1 fruit fly cellular context compared by ENCODE assay signal in the genomic region with DNA sequence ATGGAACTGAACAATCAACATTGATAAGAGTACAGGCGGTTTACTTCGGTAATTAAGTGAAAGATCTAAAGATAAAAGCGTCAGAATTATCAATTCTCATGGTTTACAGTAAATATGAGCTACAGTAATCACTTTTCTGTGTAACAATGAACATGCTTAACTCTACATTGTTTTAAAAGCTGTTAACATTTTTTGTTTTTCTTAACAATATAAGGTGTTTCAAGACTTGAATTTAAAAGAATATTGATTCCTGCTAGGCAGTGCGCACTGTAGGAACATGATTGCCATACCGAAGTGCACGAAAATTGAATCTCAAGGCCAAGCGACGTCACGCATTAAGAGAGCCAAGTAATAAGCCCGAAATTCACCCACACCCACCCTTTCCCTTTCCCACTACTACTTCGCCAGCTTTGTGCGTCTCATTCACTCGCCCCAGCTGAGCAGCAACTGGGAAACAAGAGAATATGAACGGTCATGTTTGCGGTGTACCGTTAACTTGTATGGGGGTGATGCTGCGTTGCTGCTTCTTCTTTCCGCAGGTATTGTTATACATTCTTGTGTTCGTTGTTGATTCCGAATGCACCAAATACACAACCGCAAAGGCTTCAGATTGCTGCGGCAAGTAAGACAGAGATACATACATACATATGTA.
TF ChIP-seq lines count a peak whose summit lies in the region.

No protein-coding gene starts in this region.

TF ChIP-seq in whole organism, embryonic, 481 proteins besides CTCF, POLR2A, EP300 and RAD21 (continued from another document and continues in another):
- TF ChIP-seq Camta (GFP tag; optimal IDR thresholded peaks at IDR 0.05; lab: Kevin White, UChicago) (peak; percentile 25), HLH54F (GFP tag; optimal IDR thresholded peaks at IDR 0.05; lab: Kevin White, UChicago) (no peak), H2.0 (GFP tag; IDR thresholded peaks at IDR 0.05; lab: Robert Waterston, UW) (peak; percentile 58; the same call in 1 of the 2 replicates), CG17359 (tag; optimal IDR thresholded peaks at IDR 0.05; lab: Kevin White, UChicago) (peak; percentile 62), CG2678 (tag; optimal IDR thresholded peaks at IDR 0.05; lab: Kevin White, UChicago) (peak; percentile 78), Myb (GFP tag; optimal IDR thresholded peaks at IDR 0.05; lab: Kevin White, UChicago) (peak; percentile 17), ssp (GFP tag; IDR thresholded peaks at IDR 0.05; lab: Robert Waterston, UW) (no peak), Blimp-1 (GFP tag; optimal IDR thresholded peaks at IDR 0.05; lab: Kevin White, UChicago) (peak; percentile 60), MESR4 (GFP tag; optimal IDR thresholded peaks at IDR 0.05; lab: Kevin White, UChicago) (no peak), CG34376 (GFP tag; optimal IDR thresholded peaks at IDR 0.05; lab: Kevin White, UChicago) (peak; percentile 21), Bteb2 (GFP tag; optimal IDR thresholded peaks at IDR 0.05; lab: Kevin White, UChicago) (peak; percentile 52), nom (GFP tag; optimal IDR thresholded peaks at IDR 0.05; lab: Kevin White, UChicago) (peak; percentile 5), bigmax (GFP tag; optimal IDR thresholded peaks at IDR 0.05; lab: Kevin White, UChicago) (no peak), CG7372 (GFP tag; IDR thresholded peaks at IDR 0.05; lab: Robert Waterston, UW) (peak; percentile 67; the same call in 1 of the 2 replicates), dysf (GFP tag; IDR thresholded peaks at IDR 0.05; lab: Robert Waterston, UW) (peak; percentile 80), Trl (optimal IDR thresholded peaks at IDR 0.05; lab: Kevin White, UChicago) (no peak), Trl (GFP tag; optimal IDR thresholded peaks at IDR 0.05; lab: Kevin White, UChicago) (no peak), croc (GFP tag; conservative IDR thresholded peaks at IDR 0.05; lab: Robert Waterston, UW) (peak; percentile 43; the same call in 2 of the 3 replicates), sd (tag; optimal IDR thresholded peaks at IDR 0.05; lab: Kevin White, UChicago) (peak; percentile 37), lbe (GFP tag; optimal IDR thresholded peaks at IDR 0.05; lab: Kevin White, UChicago) (peak; percentile 81), CG16813 (GFP tag; IDR thresholded peaks at IDR 0.05; lab: Robert Waterston, UW; ENCODE audit: partially characterized antibody) (no peak), CG8478 (optimal IDR thresholded peaks at IDR 0.05; lab: Kevin White, UChicago) (no peak), dati (GFP tag; IDR thresholded peaks at IDR 0.05; lab: Robert Waterston, UW) (no peak), chif (GFP tag; optimal IDR thresholded peaks at IDR 0.05; lab: Kevin White, UChicago) (peak; percentile 1 to 53), hb (GFP tag; IDR thresholded peaks at IDR 0.05; lab: Robert Waterston, UW; ENCODE audit: partially characterized antibody) (no peak), CG17912 (GFP tag; optimal IDR thresholded peaks at IDR 0.05; lab: Kevin White, UChicago) (no peak), Nf-YB (GFP tag; optimal IDR thresholded peaks at IDR 0.05; lab: Kevin White, UChicago) (no peak), CG7556 (GFP tag; optimal IDR thresholded peaks at IDR 0.05; lab: Kevin White, UChicago) (peak; percentile 49), CG1832 (GFP tag; optimal IDR thresholded peaks at IDR 0.05; lab: Kevin White, UChicago) (peak; percentile 21), ro (GFP tag; IDR thresholded peaks at IDR 0.05; lab: Robert Waterston, UW) (no peak), Fer3 (tag; optimal IDR thresholded peaks at IDR 0.05; lab: Kevin White, UChicago) (peak; percentile 72), fru (optimal IDR thresholded peaks at IDR 0.05; lab: Kevin White, UChicago) (no peak), CG6689 (GFP tag; IDR thresholded peaks at IDR 0.05; lab: Robert Waterston, UW) (peak; percentile 56; the same call in 1 of the 2 replicates), Dad (GFP tag; optimal IDR thresholded peaks at IDR 0.05; lab: Kevin White, UChicago) (no peak), zfh2 (GFP tag; optimal IDR thresholded peaks at IDR 0.05; lab: Kevin White, UChicago) (peak; percentile 44), bsh (GFP tag; optimal IDR thresholded peaks at IDR 0.05; lab: Kevin White, UChicago) (peak in 1 of 2 experiments; percentile 65), CG10321 (GFP tag; IDR thresholded peaks at IDR 0.05; lab: Robert Waterston, UW) (no peak), CG4282 (GFP tag; optimal IDR thresholded peaks at IDR 0.05; lab: Kevin White, UChicago) (no peak), zf30C (GFP tag; optimal IDR thresholded peaks at IDR 0.05; lab: Kevin White, UChicago) (no peak), CG11456 (GFP tag; IDR thresholded peaks at IDR 0.05; lab: Robert Waterston, UW) (no peak; the same call in 2 of the 3 replicates), chm (GFP tag; IDR thresholded peaks at IDR 0.05; lab: Robert Waterston, UW) (peak; percentile 59; the same call in 1 of the 2 replicates), CG14965 (GFP tag; optimal IDR thresholded peaks at IDR 0.05; lab: Kevin White, UChicago; ENCODE audit: borderline replicate concordance) (no peak), ap (GFP tag; IDR thresholded peaks at IDR 0.05; lab: Robert Waterston, UW) (peak; percentile 59), Bdp1 (GFP tag; optimal IDR thresholded peaks at IDR 0.05; lab: Kevin White, UChicago) (no peak), HHEX (GFP tag; optimal IDR thresholded peaks at IDR 0.05; lab: Kevin White, UChicago) (peak; percentile 48), Antp (GFP tag; optimal IDR thresholded peaks at IDR 0.05; lab: Kevin White, UChicago) (peak; percentile 24), Scr (GFP tag; IDR thresholded peaks at IDR 0.05; lab: Robert Waterston, UW; ENCODE audit: partially characterized antibody) (no peak), aop (GFP tag; IDR thresholded peaks at IDR 0.05; lab: Robert Waterston, UW) (peak; percentile 30; the same call in 1 of the 2 replicates), CrebB (tag; optimal IDR thresholded peaks at IDR 0.05; lab: Kevin White, UChicago) (peak; percentile 27), BEAF-32 (GFP tag; optimal IDR thresholded peaks at IDR 0.05; lab: Kevin White, UChicago) (no peak), pita (GFP tag; optimal IDR thresholded peaks at IDR 0.05; lab: Kevin White, UChicago) (no peak), Vsx1 (GFP tag; optimal IDR thresholded peaks at IDR 0.05; lab: Kevin White, UChicago) (no peak), CG15514 (GFP tag; optimal IDR thresholded peaks at IDR 0.05; lab: Kevin White, UChicago) (peak; percentile 50), CG10147 (GFP tag; optimal IDR thresholded peaks at IDR 0.05; lab: Kevin White, UChicago) (peak; percentile 55), btn (GFP tag; optimal IDR thresholded peaks at IDR 0.05; lab: Kevin White, UChicago) (no peak), CG12155 (GFP tag; optimal IDR thresholded peaks at IDR 0.05; lab: Kevin White, UChicago) (peak; percentile 59), gcm2 (GFP tag; optimal IDR thresholded peaks at IDR 0.05; lab: Kevin White, UChicago) (no peak), run (tag; optimal IDR thresholded peaks at IDR 0.05; lab: Kevin White, UChicago) (peak; percentile 5), CG15073 (GFP tag; optimal IDR thresholded peaks at IDR 0.05; lab: Kevin White, UChicago) (peak; percentile 21), pros (GFP tag; optimal IDR thresholded peaks at IDR 0.05; lab: Kevin White, UChicago) (peak; percentile 57), CG8089 (GFP tag; optimal IDR thresholded peaks at IDR 0.05; lab: Kevin White, UChicago) (no peak), D (optimal IDR thresholded peaks at IDR 0.05; lab: Kevin White, UChicago) (peak; percentile 50), D (GFP tag; optimal IDR thresholded peaks at IDR 0.05; lab: Kevin White, UChicago) (no peak), ci (GFP tag; IDR thresholded peaks at IDR 0.05; lab: Robert Waterston, UW) (peak; percentile 61; the same call in 2 of the 3 replicates), CG31224 (GFP tag; IDR thresholded peaks at IDR 0.05; lab: Robert Waterston, UW) (peak; percentile 37; the same call in 1 of the 2 replicates), YL-1 (GFP tag; optimal IDR thresholded peaks at IDR 0.05; lab: Kevin White, UChicago) (no peak), CG1603 (tag; optimal IDR thresholded peaks at IDR 0.05; lab: Kevin White, UChicago) (peak; percentile 38), Oaz (GFP tag; IDR thresholded peaks at IDR 0.05; lab: Robert Waterston, UW) (no peak), Abd-B (GFP tag; optimal IDR thresholded peaks at IDR 0.05; lab: Kevin White, UChicago) (peak; percentile 37), dm (GFP tag; optimal IDR thresholded peaks at IDR 0.05; lab: Kevin White, UChicago) (no peak), CG2712 (tag; optimal IDR thresholded peaks at IDR 0.05; lab: Kevin White, UChicago) (peak; percentile 70), CG6683 (GFP tag; optimal IDR thresholded peaks at IDR 0.05; lab: Kevin White, UChicago) (no peak), CG10431 (GFP tag; optimal IDR thresholded peaks at IDR 0.05; lab: Kevin White, UChicago) (no peak), CG8765 (GFP tag; IDR thresholded peaks at IDR 0.05; lab: Robert Waterston, UW) (no peak), sna (GFP tag; IDR thresholded peaks at IDR 0.05; lab: Robert Waterston, UW; ENCODE audit: partially characterized antibody) (no peak), jing (GFP tag; optimal IDR thresholded peaks at IDR 0.05; lab: Kevin White, UChicago) (peak; percentile 28), unc-4 (GFP tag; IDR thresholded peaks at IDR 0.05; lab: Robert Waterston, UW; ENCODE audit: partially characterized antibody) (no peak), Max (GFP tag; optimal IDR thresholded peaks at IDR 0.05; lab: Kevin White, UChicago) (peak; percentile 11), CG8944 (GFP tag; optimal IDR thresholded peaks at IDR 0.05; lab: Kevin White, UChicago) (peak; percentile 23), Atf-2 (GFP tag; optimal IDR thresholded peaks at IDR 0.05; lab: Kevin White, UChicago) (peak; percentile 63), CG12391 (tag; optimal IDR thresholded peaks at IDR 0.05; lab: Kevin White, UChicago) (peak; percentile 54), sob (GFP tag; IDR thresholded peaks at IDR 0.05; lab: Robert Waterston, UW) (peak; percentile 80), CG7963 (GFP tag; IDR thresholded peaks at IDR 0.05; lab: Robert Waterston, UW; ENCODE audit: partially characterized antibody) (no peak), schlank (tag; optimal IDR thresholded peaks at IDR 0.05; lab: Kevin White, UChicago) (peak; percentile 8), cwo (GFP tag; optimal IDR thresholded peaks at IDR 0.05; lab: Kevin White, UChicago) (peak; percentile 72), knrl (GFP tag; IDR thresholded peaks at IDR 0.05; lab: Robert Waterston, UW; ENCODE audit: partially characterized antibody) (no peak), CG3847 (GFP tag; IDR thresholded peaks at IDR 0.05; lab: Robert Waterston, UW) (peak; percentile 64), CG43689 (GFP tag; IDR thresholded peaks at IDR 0.05; lab: Robert Waterston, UW) (no peak), ara (GFP tag; IDR thresholded peaks at IDR 0.05; lab: Robert Waterston, UW) (peak; percentile 43), CG15269 (tag; optimal IDR thresholded peaks at IDR 0.05; lab: Kevin White, UChicago) (peak; percentile 79), chinmo (GFP tag; IDR thresholded peaks at IDR 0.05; lab: Robert Waterston, UW; ENCODE audit: partially characterized antibody) (no peak), CG5180 (GFP tag; optimal IDR thresholded peaks at IDR 0.05; lab: Kevin White, UChicago) (peak; percentile 3), esg (GFP tag; conservative IDR thresholded peaks at IDR 0.05; lab: Robert Waterston, UW) (peak; percentile 64), Meics (GFP tag; optimal IDR thresholded peaks at IDR 0.05; lab: Kevin White, UChicago) (peak; percentile 75), ERR (GFP tag; optimal IDR thresholded peaks at IDR 0.05; lab: Kevin White, UChicago) (peak; percentile 23), CG17186 (GFP tag; optimal IDR thresholded peaks at IDR 0.05; lab: Kevin White, UChicago) (no peak), tap (tag; optimal IDR thresholded peaks at IDR 0.05; lab: Kevin White, UChicago) (peak; percentile 58), Deaf1 (tag; optimal IDR thresholded peaks at IDR 0.05; lab: Kevin White, UChicago) (peak; percentile 25), Doc3 (GFP tag; IDR thresholded peaks at IDR 0.05; lab: Robert Waterston, UW; ENCODE audit: partially characterized antibody) (no peak), CG9437 (GFP tag; optimal IDR thresholded peaks at IDR 0.05; lab: Kevin White, UChicago) (peak; percentile 43), CG4360 (GFP tag; IDR thresholded peaks at IDR 0.05; lab: Robert Waterston, UW) (no peak), Sry-δ (GFP tag; optimal IDR thresholded peaks at IDR 0.05; lab: Kevin White, UChicago) (peak; percentile 25), Rfx (GFP tag; IDR thresholded peaks at IDR 0.05; lab: Robert Waterston, UW) (peak; percentile 77), CG10979 (tag; optimal IDR thresholded peaks at IDR 0.05; lab: Kevin White, UChicago) (peak; percentile 49), NFAT (GFP tag; IDR thresholded peaks at IDR 0.05; lab: Robert Waterston, UW) (no peak), ab (GFP tag; optimal IDR thresholded peaks at IDR 0.05; lab: Kevin White, UChicago) (no peak), dpn (GFP tag; optimal IDR thresholded peaks at IDR 0.05; lab: Kevin White, UChicago) (peak; percentile 42 to 60), gfzf (GFP tag; optimal IDR thresholded peaks at IDR 0.05; lab: Kevin White, UChicago) (no peak), maf-S (GFP tag; optimal IDR thresholded peaks at IDR 0.05; lab: Kevin White, UChicago) (peak; percentile 41), CG2875 (GFP tag; optimal IDR thresholded peaks at IDR 0.05; lab: Kevin White, UChicago) (no peak), fd3F (GFP tag; optimal IDR thresholded peaks at IDR 0.05; lab: Kevin White, UChicago) (peak; percentile 65), Awh (GFP tag; IDR thresholded peaks at IDR 0.05; lab: Robert Waterston, UW) (0 out of 2 replicates have a peak, but pooled peaks have one; percentile 38), yki (optimal IDR thresholded peaks at IDR 0.05; lab: Kevin White, UChicago) (no peak), Dbx (GFP tag; IDR thresholded peaks at IDR 0.05; lab: Robert Waterston, UW) (peak; percentile 64), seq (GFP tag; IDR thresholded peaks at IDR 0.05; lab: Robert Waterston, UW) (0 out of 2 replicates have a peak, but pooled peaks have one; percentile 16), en (GFP tag; optimal IDR thresholded peaks at IDR 0.05; lab: Kevin White, UChicago) (peak; percentile 7), org-1 (GFP tag; optimal IDR thresholded peaks at IDR 0.05; lab: Kevin White, UChicago) (peak; percentile 32), Oli (tag; optimal IDR thresholded peaks at IDR 0.05; lab: Kevin White, UChicago) (peak; percentile 67), odd (GFP tag; optimal IDR thresholded peaks at IDR 0.05; lab: Kevin White, UChicago) (no peak), HLH3B (GFP tag; IDR thresholded peaks at IDR 0.05; lab: Robert Waterston, UW) (peak; percentile 71), Optix (GFP tag; IDR thresholded peaks at IDR 0.05; lab: Robert Waterston, UW) (no peak), tll (GFP tag; optimal IDR thresholded peaks at IDR 0.05; lab: Kevin White, UChicago) (peak in 1 of 2 experiments; percentile 24), vfl (GFP tag; optimal IDR thresholded peaks at IDR 0.05; lab: Kevin White, UChicago) (no peak)
